Worm (Caenorhabditis elegans) whole organism, young adult: ENCODE results near the gene fzr-1.

Experiments used
- B0035.1 ChIP-seq: sonication (generic microtip); optimal IDR thresholded peaks from 2 replicates; lab custom pipeline; 2016; ENCODE audit warnings: missing genetic modification characterization, mild to moderate bottlenecking, missing compliant biosample characterization, missing genotype, missing genetic modification reagents
- F49E8.2 ChIP-seq: sonication (generic microtip); optimal IDR thresholded peaks from 3 replicates; lab custom pipeline; 2017; ENCODE audit warnings: missing genetic modification characterization, mild to moderate bottlenecking, missing compliant biosample characterization, antibody characterized with exemption, moderate library complexity; ENCODE audit not compliant: insufficient read depth
- K12H6.12 ChIP-seq: fragments of 200-800 bp; sonication (Bioruptor generic); optimal IDR thresholded peaks from 2 replicates; lab custom pipeline; 2018; ENCODE audit warnings: mild to moderate bottlenecking, missing genetic modification characterization, missing compliant biosample characterization
- Y53F4B.3 ChIP-seq: fragments of 200-800 bp; sonication (Bioruptor generic); IDR thresholded peaks from 2 replicates; pipeline ENCODE4 v1.3.6; 2022; ENCODE audit warnings: missing genetic modification reagents, missing genetic modification characterization, missing compliant biosample characterization
- ceh-27 ChIP-seq: fragments of 200-800 bp; sonication (Bioruptor generic); optimal IDR thresholded peaks from 2 replicates; lab custom pipeline; 2018; ENCODE audit warnings: mild to moderate bottlenecking, missing genetic modification characterization, moderate library complexity, missing compliant biosample characterization
- hlh-12 ChIP-seq: sonication (generic microtip); optimal IDR thresholded peaks from 2 replicates; lab custom pipeline; 2016; ENCODE audit warnings: missing genetic modification characterization, missing compliant biosample characterization
- lin-35 ChIP-seq, 3 experiments: fragments of 150-350 bp in 2 of 3; sonication (generic microtip) in 1 of 3; optimal IDR thresholded peaks; 2 replicates each; lab custom pipeline; 2014 to 2018; ENCODE audit warnings: missing biosample characterization in 3 of 3, missing genetic modification characterization in 3 of 3, missing genetic modification reagents in 3 of 3
- lsl-1 ChIP-seq: fragments of 200-800 bp; sonication (Bioruptor generic); optimal IDR thresholded peaks from 2 replicates; lab custom pipeline; 2018; ENCODE audit warnings: mild to moderate bottlenecking, missing genetic modification characterization, moderate library complexity, missing compliant biosample characterization
- mel-28 ChIP-seq: sonication (generic microtip); optimal IDR thresholded peaks from 2 replicates; lab custom pipeline; 2016; ENCODE audit warnings: borderline replicate concordance, mild to moderate bottlenecking, missing genetic modification characterization, missing compliant biosample characterization
- nhr-120 ChIP-seq: fragments of 200-800 bp; sonication (Bioruptor generic); IDR thresholded peaks from 2 replicates; pipeline ENCODE4 v1.3.6; 2022; ENCODE audit warnings: missing genetic modification characterization, missing compliant biosample characterization
- pha-4 ChIP-seq: fragments of 150-350 bp; sonication (generic microtip); optimal IDR thresholded peaks from 2 replicates; lab custom pipeline; 2014; ENCODE audit warnings: missing biosample characterization, missing genetic modification reagents, missing genetic modification characterization
- snpc-4 ChIP-seq, 5 experiments: fragments of 150-350 bp in 1 of 5; sonication (generic microtip) in 4 of 5; optimal IDR thresholded peaks; 2 replicates each; lab custom pipeline; 2014 to 2018; ENCODE audit warnings: missing genetic modification characterization in 5 of 5, missing biosample characterization in 3 of 5, antibody characterized with exemption in 2 of 5, mild to moderate bottlenecking in 2 of 5, missing compliant biosample characterization in 2 of 5, missing genotype in 2 of 5, moderate library complexity in 2 of 5, missing genetic modification reagents in 1 of 5
- ztf-3 ChIP-seq: fragments of 200-800 bp; sonication (Bioruptor generic); optimal IDR thresholded peaks from 2 replicates; lab custom pipeline; 2018; ENCODE audit warnings: mild to moderate bottlenecking, missing genetic modification characterization, missing compliant biosample characterization

DNA sequence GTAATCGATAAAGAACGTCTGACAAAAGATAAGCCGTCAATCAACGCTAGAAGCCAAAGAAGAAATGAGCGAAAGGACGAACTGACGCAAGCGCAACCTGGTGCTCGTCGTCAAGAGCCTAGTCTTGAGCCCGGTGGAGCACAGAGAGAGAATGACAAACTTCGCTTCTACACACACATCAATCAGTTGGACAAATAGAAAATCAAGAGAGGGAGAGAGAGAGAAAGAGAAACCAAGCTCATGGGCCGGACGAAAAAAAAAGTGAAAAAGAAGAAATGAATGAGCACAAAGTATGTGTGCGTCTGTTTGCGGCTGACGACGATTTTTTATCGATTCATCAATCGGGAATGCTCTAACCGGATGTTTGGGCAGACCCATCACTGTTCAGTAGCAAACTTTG, 23.1 kb downstream of the fzr-1 start:
- TF ChIP-seq ceh-27 (GFP tag; lab: Kevin White, UChicago), result no peak
- no peak for TF ChIP-seq lin-35 (GFP tag; optimal IDR thresholded peaks at IDR 0.05; lab: Kevin White, UChicago)
- no peak for TF ChIP-seq nhr-120 (GFP tag; lab: Robert Waterston, UW)
- no peak for TF ChIP-seq Y53F4B.3 (GFP tag; lab: Robert Waterston, UW)
- TF ChIP-seq ztf-3, result no peak
- no peak for TF ChIP-seq hlh-12 (tag; lab: Kevin White, UChicago)
- peak; percentile 43 for TF ChIP-seq pha-4 (tag; lab: Kevin White, UChicago)
- no peak for TF ChIP-seq B0035.1 (tag; lab: Kevin White, UChicago)
- TF ChIP-seq mel-28 (tag; lab: Kevin White, UChicago), result no peak
- TF ChIP-seq snpc-4 (GFP tag; optimal IDR thresholded peaks at IDR 0.05; lab: Kevin White, UChicago), result no peak
- no peak for TF ChIP-seq snpc-4 (tag; optimal IDR thresholded peaks at IDR 0.05; lab: Kevin White, UChicago)
- no peak for TF ChIP-seq K12H6.12 (tag; lab: Kevin White, UChicago)
- no peak for TF ChIP-seq lsl-1 (GFP tag; lab: Kevin White, UChicago)
- TF ChIP-seq F49E8.2, result no peak
